Fruit fly (Drosophila melanogaster) S2 (cell line): Measurements from ENCODE around the gene CG32195.

ENCODE experiments used
- CG8478 ChIP-seq: fragments of >200 bp; optimal IDR thresholded peaks from 2 replicates; lab custom pipeline; 2018
- CTCF ChIP-seq, 2 experiments: fragments of >200 bp; optimal IDR thresholded peaks; 2 replicates each; lab custom pipeline; 2018

The CG32195 gene

DNA sequence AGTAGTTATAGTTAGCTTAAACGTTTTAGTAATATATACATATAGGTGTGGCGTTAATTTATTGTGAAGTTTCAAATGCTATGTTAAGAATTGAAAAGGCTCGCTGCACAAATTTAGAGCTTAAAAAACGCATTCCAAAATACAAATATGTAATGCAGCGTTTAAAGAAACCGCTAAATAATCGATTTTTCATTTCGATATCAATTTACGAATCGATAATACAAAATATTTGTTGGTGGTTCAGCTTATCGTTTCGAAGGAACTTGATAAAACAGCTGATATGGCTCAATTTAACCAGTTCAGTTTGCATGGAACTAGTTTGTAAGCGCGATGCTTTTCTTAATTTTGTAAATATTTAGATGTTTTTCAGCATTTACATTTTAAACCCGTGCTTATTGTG lies at the start of gene CG32195, which contains the start of gene CG7341:
Gene CG32195 (plus strand): TSS at position 291 of the 400 bp plus-strand sequence.
Gene CG7341 (plus strand): TSS at position 291 of the 400 bp plus-strand sequence.
- TF ChIP-seq CTCF (optimal IDR thresholded peaks at IDR 0.05; lab: Kevin White, UChicago) = no peak
- no peak for TF ChIP-seq CG8478 (lab: Kevin White, UChicago)

DNA sequence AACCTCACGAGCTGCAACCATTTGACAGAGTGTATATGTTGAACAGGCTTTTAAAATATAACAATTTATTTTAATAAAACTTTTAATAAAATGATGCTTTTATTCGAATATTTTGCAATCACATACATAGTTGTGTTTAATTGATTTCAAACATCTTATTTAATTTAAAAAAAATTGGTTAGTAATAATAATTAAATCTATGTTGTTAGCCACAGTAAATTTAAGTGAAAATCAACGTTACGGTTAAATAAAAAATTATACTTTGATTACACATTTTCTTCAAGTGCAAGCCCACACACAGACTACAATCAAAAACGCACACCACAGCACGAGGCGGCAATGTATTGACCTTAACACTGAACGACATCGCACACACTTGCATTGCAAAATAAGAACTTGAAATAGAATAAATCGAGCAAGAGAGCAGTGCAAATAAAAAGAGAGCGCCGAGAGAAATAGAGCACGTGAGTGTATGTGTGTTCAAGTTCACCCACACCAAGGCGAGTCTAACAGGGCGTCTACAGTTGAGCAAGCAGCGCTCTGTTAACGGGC lies 49.7 kb upstream of the CG32195 start:
- no peak for TF ChIP-seq CG8478 (lab: Kevin White, UChicago)
- TF ChIP-seq CTCF (optimal IDR thresholded peaks at IDR 0.05; lab: Kevin White, UChicago) = no peak

DNA sequence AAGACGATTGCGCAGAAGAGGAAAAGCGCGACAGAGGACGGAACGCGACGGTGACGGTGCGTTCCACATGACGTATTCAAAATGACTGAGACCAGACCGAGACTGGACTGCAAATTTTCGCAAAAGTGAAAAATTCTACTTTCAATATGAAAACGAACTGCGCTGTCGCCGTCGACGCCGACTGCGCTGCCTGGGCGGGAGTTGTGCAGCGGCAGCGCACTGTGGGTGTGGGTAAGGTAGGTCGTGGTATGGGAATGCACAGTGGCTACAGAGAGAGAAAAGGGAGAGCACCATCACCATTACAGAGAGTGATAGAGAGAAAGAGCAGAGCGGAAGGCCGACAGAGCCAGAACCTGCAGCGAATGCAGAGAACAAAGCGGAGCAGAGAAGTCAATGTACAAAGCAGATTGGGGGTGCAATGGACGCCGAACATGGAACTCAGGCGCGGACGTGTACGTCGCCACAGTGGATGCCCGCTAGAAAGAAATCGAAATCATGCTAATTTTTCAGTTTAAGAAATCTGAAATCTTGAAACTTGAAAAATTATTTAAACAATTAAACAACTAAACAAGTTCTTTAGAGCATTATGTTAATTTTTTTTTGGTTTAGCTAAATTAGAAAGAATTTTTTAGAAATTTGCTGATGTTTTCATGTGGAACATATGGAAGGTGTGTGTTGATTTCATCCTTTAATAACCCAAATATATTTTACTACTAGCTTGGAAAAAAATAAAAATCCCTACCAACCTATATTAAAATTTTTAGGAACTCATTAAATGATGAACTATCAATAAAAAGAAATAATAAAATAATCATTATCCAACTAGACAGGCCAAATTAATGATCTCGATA lies 47.9 kb upstream of the CG32195 start, which contains the start of gene Eip75B:
Gene Eip75B (minus strand): TSS at position 65 of the 851 bp plus-strand sequence.
- TF ChIP-seq CTCF (optimal IDR thresholded peaks at IDR 0.05; lab: Kevin White, UChicago) (no peak), CG8478 (lab: Kevin White, UChicago) (no peak)

DNA sequence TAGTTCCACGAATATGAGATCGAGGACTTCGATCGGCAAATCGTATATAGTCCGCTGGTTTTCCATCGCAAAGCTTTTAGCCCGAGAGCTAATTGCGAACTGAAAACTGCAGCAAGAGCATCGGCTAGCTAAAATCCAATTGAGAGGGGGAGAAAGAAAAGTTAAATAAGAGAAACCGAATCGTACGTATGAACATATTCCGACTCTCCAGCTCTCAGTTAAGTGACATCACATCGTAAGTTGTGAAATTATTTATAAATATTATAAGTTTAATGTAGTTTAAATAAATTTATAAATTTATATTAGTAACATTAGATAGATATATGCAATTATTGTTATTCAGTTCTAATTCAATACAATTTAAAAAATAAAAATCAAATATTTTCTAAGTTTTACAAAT lies 42.7 kb upstream of the CG32195 start, which contains the start of gene CG44006:
Gene CG44006 (minus strand): TSS at position 101 of the 400 bp plus-strand sequence.
- TF ChIP-seq CTCF (optimal IDR thresholded peaks at IDR 0.05; lab: Kevin White, UChicago) (no peak), CG8478 (lab: Kevin White, UChicago) (no peak)

DNA sequence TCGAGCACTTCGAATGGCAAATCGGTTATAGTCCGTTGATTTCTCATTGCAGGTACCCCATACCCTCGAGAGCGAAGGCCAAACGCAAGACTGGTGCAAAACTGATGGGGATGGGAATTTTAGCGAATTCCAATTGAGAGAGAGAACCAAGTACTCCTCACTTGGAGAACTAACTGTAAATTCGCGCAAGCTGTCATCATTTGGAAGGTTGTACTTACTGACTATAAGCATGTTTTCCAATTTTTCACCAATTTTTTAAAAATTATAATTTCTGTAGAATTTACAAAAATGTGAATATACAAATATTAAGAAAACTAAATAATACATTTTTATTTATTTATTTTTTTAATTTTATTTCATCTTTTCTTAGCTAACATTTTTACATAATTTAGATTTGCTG lies 40.7 kb upstream of the CG32195 start, which contains the start of gene CG44005:
Gene CG44005 (minus strand): TSS at position 101 of the 400 bp plus-strand sequence.
- TF ChIP-seq CTCF (optimal IDR thresholded peaks at IDR 0.05; lab: Kevin White, UChicago) = no peak
- TF ChIP-seq CG8478 (lab: Kevin White, UChicago) = no peak

DNA sequence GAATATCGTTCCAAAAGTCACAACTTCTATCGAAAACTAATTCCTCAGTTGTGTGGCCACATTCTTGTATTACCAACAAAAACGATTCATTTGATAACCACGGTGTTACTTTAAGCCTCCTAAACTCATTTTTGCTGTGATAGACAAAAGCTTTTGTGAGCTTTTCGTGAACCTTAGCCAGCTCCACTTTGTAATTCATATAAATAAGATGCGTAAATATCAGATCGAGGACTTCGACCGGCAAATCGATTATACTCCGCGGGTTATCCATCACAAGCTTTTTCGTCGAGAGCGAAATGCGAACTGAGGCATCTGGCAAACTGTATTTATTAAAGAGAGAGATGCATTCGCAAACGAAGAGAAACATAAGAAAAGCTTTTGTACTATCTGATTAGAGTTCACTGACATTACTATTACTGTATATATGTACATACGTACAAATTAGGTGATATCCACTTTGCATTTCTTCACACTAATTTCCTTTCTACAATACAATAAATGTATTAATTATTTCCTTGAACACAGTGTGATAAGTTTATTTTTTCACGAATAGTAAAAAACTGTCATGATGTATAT lies 39.1 kb upstream of the CG32195 start, which contains the start of gene CG44004:
Gene CG44004 (minus strand): TSS at position 305 of the 576 bp plus-strand sequence.
- TF ChIP-seq CTCF (optimal IDR thresholded peaks at IDR 0.05; lab: Kevin White, UChicago) (no peak), CG8478 (lab: Kevin White, UChicago) (no peak)

DNA sequence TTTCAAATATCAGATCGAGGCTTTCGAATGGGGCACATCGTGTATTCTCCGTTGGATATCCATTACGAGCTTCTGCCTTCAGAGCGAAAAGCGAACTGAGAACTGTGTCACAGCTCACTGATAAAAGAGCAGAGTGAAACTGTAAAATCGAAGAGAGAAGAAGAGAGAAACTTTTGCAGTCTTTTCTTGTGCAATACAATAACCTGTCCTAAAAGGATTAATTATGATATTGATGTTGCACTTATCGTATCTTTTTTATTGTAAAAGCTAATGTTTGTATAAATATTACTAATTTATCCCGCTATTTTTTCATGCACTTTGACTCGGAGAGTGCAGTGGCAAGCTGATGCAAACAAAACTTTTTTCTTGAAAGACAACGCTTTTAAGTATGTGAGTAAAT lies 37.8 kb upstream of the CG32195 start:
- TF ChIP-seq CG8478 (lab: Kevin White, UChicago) (no peak), CTCF (optimal IDR thresholded peaks at IDR 0.05; lab: Kevin White, UChicago) (no peak)

DNA sequence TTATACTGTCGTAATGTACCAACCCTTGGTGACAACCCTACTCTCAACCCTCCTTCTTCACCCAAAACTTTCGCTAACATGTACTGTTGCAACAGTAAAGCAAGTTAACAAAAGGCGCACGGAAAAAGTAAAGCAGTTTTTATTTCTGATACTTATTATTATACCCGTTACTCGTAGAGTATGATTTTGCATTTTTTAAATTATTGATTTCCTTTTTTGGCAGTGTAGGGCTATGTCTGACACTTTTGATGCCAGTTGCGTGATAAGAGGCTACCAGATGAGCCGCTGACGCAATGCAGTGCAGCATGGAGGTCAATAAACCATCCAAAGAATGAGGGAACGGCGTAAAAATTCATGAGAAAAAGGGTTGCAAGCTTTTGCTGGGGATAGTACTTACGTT lies 36.9 kb upstream of the CG32195 start:
- TF ChIP-seq CG8478 (lab: Kevin White, UChicago) = no peak
- no peak for TF ChIP-seq CTCF (optimal IDR thresholded peaks at IDR 0.05; lab: Kevin White, UChicago)

DNA sequence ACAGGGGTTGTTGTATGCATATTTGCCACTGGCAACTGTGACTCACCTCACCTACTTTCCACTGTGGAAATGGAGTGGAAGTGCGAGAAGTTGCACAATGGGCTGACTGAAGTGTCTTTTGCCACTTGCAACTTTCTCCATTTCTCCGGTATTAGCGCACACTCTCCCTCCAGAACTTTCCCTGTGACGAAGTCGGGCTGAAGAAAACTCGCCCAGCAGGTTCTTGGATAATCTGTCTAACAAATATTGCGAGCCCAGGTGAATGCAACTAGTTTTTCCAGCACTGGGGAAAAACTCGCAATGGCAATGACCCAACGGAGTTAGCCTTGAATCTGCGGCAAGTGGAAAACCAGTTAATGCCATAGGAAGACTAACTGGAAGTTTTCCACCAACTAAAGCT lies 36.1 kb upstream of the CG32195 start:
- no peak for TF ChIP-seq CG8478 (lab: Kevin White, UChicago)
- TF ChIP-seq CTCF (optimal IDR thresholded peaks at IDR 0.05; lab: Kevin White, UChicago) = no peak

DNA sequence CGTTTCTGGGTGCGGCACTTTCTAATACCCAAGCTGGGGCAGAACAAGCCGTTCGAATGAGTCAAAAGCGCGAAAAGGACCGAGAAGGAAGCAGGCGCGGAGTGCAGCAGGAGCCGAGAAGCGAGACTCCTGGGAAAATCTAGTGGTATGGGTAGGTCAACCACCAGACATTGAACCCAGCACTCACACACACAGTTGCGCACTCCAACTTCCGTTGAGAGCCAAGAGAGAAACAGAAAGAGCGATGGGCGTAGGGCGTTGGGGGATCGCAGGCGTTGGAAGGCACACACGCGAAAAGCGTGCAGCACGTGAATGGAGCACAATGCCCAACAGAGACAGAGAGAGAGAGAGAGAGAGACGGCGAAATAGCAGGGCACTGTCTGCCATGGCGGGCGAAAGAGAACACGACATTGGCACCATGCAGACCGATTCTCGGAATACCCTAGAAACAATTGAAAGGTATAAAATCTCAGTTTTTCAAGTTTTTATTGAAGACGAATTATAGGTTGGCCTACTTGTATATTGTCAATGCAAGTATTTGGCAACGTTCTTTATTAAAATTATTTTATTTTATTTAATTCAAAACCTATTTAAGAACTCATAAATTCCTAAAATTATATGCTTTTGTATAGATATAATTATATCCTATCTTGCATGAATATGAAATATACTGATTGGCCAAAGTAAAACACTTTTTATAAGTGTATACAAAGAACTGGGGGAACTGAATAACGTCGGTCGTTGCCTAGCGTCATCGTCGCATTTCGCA lies 34.9 kb upstream of the CG32195 start:
- TF ChIP-seq CG8478 (lab: Kevin White, UChicago) (no peak), CTCF (optimal IDR thresholded peaks at IDR 0.05; lab: Kevin White, UChicago) (no peak)

DNA sequence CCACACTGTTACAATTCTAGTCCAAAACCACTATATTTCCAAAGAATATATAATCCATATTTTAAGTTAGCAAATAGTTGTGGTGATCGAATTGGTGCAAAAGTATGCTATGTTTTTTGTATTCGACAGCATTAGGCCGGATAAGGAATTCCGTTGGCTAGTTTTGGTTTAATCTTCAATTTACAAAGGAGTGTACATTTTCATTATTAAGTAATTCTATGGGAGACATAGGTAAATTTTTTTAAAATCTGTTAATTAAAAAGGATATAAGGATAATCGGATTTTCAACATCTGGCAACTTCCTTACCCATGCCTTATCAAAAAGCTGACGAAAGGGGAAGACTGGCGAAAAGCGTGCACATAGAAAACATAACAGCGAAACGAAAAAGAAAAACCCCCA lies 34.1 kb upstream of the CG32195 start:
- TF ChIP-seq CG8478 (lab: Kevin White, UChicago) = no peak
- no peak for TF ChIP-seq CTCF (optimal IDR thresholded peaks at IDR 0.05; lab: Kevin White, UChicago)

DNA sequence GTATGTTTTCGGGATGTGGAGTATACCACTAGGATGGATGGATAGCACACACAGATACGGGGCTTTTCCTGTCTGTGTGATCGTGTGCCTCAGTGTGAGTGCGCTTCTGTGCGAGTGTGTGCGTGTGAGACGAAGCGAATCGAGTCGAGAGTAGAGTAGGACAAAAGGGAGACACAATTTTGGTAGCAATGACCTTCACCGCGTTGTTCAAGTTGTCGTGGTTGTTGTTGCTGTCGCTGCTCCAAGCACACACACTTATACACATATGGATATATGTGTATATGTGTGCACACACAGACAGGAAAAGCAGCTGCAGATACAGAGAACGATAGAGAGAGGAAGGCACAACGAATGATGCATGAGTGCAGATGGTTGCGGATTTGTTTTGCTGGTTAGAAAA lies 33.6 kb upstream of the CG32195 start:
- TF ChIP-seq CG8478 (lab: Kevin White, UChicago) = no peak
- no peak for TF ChIP-seq CTCF (optimal IDR thresholded peaks at IDR 0.05; lab: Kevin White, UChicago)

DNA sequence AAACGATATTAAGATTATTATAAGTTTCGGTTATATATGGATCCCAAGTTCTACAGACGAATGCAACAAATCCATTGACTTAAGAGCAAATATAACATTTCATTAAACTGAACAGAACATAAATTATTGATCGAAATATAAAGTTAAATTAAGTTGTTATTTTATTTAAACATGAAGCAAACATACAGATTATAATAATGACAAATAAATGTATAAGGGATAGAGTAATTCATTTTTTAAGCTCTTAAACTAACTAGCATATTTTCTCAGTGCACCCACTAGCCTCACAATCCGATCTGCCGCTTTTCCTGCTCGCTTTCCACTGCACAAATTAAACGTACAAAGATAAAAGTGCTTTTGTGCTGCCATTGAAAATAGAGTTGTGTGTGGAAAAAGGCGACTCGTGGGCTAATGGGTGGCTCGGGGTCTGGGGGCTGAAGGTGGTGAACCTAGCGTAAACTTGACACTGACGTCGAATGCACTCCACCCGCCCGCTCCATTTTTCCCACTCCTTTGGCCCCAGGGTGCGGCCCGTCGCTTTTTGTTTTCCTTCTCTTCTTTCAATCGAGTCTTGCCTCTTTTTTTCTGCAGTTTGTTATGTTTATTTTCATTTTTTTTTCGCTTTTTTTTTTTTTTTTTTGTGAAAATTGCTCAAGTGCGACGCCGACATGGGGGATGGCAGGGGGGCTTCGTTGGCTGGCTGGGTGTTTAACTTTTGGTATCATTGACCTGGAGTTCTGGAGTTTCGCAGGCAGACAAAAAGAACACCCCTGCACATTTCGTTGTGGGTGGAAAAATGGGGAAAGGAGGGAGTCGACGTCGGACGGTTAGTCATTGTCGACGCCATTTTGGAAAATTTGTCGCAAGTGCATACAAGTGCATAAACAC lies 32.9 kb upstream of the CG32195 start:
- TF ChIP-seq CG8478 (lab: Kevin White, UChicago) = no peak
